Worm (Caenorhabditis elegans) whole organism, mixed stage, embryonic: ENCODE measurements around the gene egl-13.

Source experiments
- bed-3 ChIP-seq: fragments of 200-800 bp; sonication (Bioruptor generic); optimal IDR thresholded peaks from 3 replicates; lab custom pipeline; 2018; ENCODE audit warnings: mild to moderate bottlenecking, missing genetic modification characterization, moderate library complexity, missing compliant biosample characterization
- elt-1 ChIP-seq: sonication (generic microtip); optimal IDR thresholded peaks from 2 replicates; lab custom pipeline; 2017; ENCODE audit warnings: missing genetic modification characterization, mild to moderate bottlenecking, missing compliant biosample characterization, antibody characterized with exemption, moderate library complexity, borderline replicate concordance; ENCODE audit not compliant: insufficient read depth
- ham-2 ChIP-seq: fragments of 200-800 bp; sonication (Bioruptor generic); optimal IDR thresholded peaks from 2 replicates; lab custom pipeline; 2018; ENCODE audit warnings: mild to moderate bottlenecking, missing genetic modification characterization, missing compliant biosample characterization
- lsy-2 ChIP-seq: fragments of 150-350 bp; optimal IDR thresholded peaks from 2 replicates; lab custom pipeline; 2014; ENCODE audit warnings: missing biosample characterization, missing genetic modification characterization
- nhr-237 ChIP-seq: fragments of 150-350 bp; optimal IDR thresholded peaks from 2 replicates; lab custom pipeline; 2014; ENCODE audit warnings: missing biosample characterization, missing genetic modification characterization
- nhr-28 ChIP-seq: fragments of 150-350 bp; optimal IDR thresholded peaks from 2 replicates; lab custom pipeline; 2014; ENCODE audit warnings: missing biosample characterization, missing genetic modification characterization
- nhr-76 ChIP-seq: sonication (generic microtip); optimal IDR thresholded peaks from 2 replicates; lab custom pipeline; 2017; ENCODE audit warnings: missing biosample characterization, missing genetic modification characterization
- snpc-4 ChIP-seq: fragments of 150-350 bp; optimal IDR thresholded peaks from 2 replicates; lab custom pipeline; 2014; ENCODE audit warnings: missing biosample characterization, missing genetic modification characterization
- unc-62 ChIP-seq: fragments of 150-350 bp; optimal IDR thresholded peaks from 2 replicates; lab custom pipeline; 2014; ENCODE audit warnings: missing biosample characterization, missing genetic modification reagents, missing genetic modification characterization
- ztf-11 ChIP-seq: fragments of 150-350 bp; optimal IDR thresholded peaks from 2 replicates; lab custom pipeline; 2014; ENCODE audit warnings: missing biosample characterization, missing genetic modification characterization

DNA sequence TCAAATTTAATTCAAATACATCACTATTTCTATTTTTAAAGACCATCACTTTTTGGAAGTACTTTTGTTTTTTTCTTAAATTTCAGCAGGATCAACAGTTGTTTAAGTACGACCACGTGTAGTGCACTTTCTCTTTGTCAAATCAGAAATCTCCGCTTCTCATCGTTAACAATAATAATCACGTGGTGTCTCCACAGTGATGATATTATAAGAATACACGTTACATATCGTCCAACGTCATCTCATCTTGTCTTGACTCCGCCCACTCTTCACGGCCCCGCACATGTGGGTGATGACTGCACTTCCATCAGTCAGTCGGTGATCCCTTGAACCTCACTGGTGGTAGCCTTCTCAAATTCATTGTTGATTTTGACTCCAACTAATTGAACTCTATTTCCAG is 33.7 kb upstream of the egl-13 start, which contains the start of gene argn-1:
- TF ChIP-seq nhr-28 (tag; lab: Kevin White, UChicago) (no peak), ham-2 (no peak), ztf-11 (tag; lab: Kevin White, UChicago) (no peak), nhr-237 (tag; lab: Kevin White, UChicago) (no peak), lsy-2 (tag; lab: Kevin White, UChicago) (no peak), unc-62 (GFP tag; lab: Kevin White, UChicago) (no peak), snpc-4 (tag; lab: Kevin White, UChicago) (no peak), elt-1 (no peak), bed-3 (GFP tag; lab: Kevin White, UChicago) (no peak), nhr-76 (tag; lab: Kevin White, UChicago) (no peak)
